Fruit fly (Drosophila melanogaster) whole organism: Measurements from ENCODE around the gene eIF4E6.

ENCODE experiments used
- CG8478 ChIP-seq: fragments of >200 bp; optimal IDR thresholded peaks from 2 replicates; lab custom pipeline; 2018; ENCODE audit warnings: inconsistent platforms
- Dll ChIP-seq: fragments of >200 bp; optimal IDR thresholded peaks from 2 replicates; lab custom pipeline; 2017
- EcR ChIP-seq, 2 experiments: fragments of >200 bp; optimal IDR thresholded peaks; 2 replicates each; lab custom pipeline; 2017; ENCODE audit warnings: missing biosample characterization in 2 of 2, missing genetic modification characterization in 2 of 2, missing genetic modification reagents in 2 of 2
- pan ChIP-seq: fragments of >200 bp; optimal IDR thresholded peaks from 2 replicates; lab custom pipeline; 2017
- psq ChIP-seq: fragments of >200 bp; optimal IDR thresholded peaks from 2 replicates; lab custom pipeline; 2017
- usp ChIP-seq: fragments of >200 bp; optimal IDR thresholded peaks from 2 replicates; lab custom pipeline; 2017; ENCODE audit warnings: missing biosample characterization, missing genetic modification characterization, mixed read lengths

DNA sequence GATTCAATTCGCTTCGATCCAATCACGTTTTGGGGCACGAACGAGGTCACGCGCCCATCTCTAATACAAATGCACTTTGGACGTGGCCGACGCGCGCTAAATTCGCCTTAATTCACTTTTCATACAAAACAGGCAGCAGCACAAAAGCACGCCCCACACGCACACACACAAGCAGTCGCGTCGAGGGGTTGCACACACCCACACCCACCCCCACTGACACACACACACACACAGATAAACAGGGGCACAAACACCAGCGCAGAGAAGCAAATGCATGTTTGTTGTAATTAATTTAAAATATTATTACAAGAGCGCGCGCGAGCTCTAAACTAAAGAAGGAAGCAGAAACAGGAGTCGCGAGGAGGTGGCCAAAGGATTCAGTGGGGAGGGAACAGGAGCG, 37.6 kb downstream of the eIF4E6 start:
- TF ChIP-seq pan (lab: Kevin White, UChicago) (no peak), usp (no peak), CG8478 (lab: Kevin White, UChicago) (no peak), psq (lab: Kevin White, UChicago) (no peak), Dll (lab: Kevin White, UChicago) (no peak), EcR (GFP tag; optimal IDR thresholded peaks at IDR 0.05; lab: Kevin White, UChicago) (no peak)
